Worm (Caenorhabditis elegans): ENCODE data around the gene rad-50.

DNA sequence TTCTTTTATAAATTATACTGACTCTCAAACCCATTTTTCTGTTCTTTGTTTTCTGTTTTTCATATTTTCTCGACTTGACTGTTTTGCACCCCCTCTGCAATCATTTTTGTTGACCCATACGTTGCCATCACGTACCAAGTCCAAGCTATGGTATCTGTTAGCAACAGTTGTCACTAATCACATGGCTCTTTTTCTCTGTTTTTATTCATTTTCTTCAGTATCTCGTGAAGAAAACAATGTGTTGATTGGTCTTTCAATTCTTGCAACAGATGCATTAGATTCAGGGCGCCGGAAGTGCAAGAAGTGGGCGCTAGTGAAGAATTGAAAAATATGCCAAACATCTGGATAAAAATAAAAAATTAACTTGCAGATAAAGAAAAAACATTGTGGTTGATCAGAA is 9.9 kb upstream of the rad-50 start:
- TF ChIP-seq nhr-10 (tag; optimal IDR thresholded peaks at IDR 0.05) (no peak), nhr-28 (tag; optimal IDR thresholded peaks at IDR 0.05) (no peak), pqm-1 (tag; optimal IDR thresholded peaks at IDR 0.05) (no peak), unc-62 (GFP tag; optimal IDR thresholded peaks at IDR 0.05 in 1 of 2) (no peak), unc-62 (tag; optimal IDR thresholded peaks at IDR 0.05) (no peak), vab-7 (GFP tag; IDR thresholded peaks at IDR 0.05) (no peak)
